Worm (Caenorhabditis elegans) whole organism, L4/young adult: ENCODE results near the gene C03C10.2.

Experiments used
- W03F9.2 ChIP-seq: fragments of 150-350 bp; optimal IDR thresholded peaks from 2 replicates; lab custom pipeline; 2014; ENCODE audit warnings: missing biosample characterization, missing genetic modification characterization
- dao-5 ChIP-seq: sonication (generic microtip); optimal IDR thresholded peaks from 2 replicates; lab custom pipeline; 2016; ENCODE audit warnings: missing genotype, missing genetic modification characterization, moderate library complexity, missing compliant biosample characterization
- him-1 ChIP-seq: sonication (generic microtip); optimal IDR thresholded peaks from 2 replicates; lab custom pipeline; 2016; ENCODE audit warnings: missing genotype, missing genetic modification reagents, missing genetic modification characterization, missing compliant biosample characterization

DNA sequence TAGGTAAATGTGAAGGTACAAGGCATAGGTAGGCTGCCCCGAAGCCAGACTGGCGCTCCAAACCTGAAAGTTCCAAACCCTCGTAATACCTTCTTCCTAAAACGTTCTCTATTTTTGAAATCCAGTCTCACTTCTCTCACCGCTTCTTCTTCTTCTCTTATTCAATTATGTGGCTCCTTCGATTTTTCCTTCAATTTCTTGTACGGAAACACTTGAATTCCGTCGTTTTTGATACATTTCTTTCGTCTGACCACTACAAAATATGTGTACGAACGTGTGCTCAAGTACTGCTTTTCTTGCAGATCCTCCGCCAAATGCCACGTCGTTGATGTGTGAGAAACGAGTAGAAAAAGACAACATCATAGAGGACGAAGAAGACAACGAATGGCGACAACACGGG, 24.5 kb upstream of the C03C10.2 start, which contains the start of gene unc-79:
- TF ChIP-seq W03F9.2 (no peak), him-1 (tag; lab: Kevin White, UChicago) (no peak), dao-5 (tag; lab: Kevin White, UChicago) (no peak)
